Fruit fly (Drosophila melanogaster) Kc167 (cell line): ENCODE data around the gene stumps.

Experiments
- Myc ChIP-seq: fragments of >200 bp; optimal IDR thresholded peaks from 2 replicates; lab custom pipeline; 2017; ENCODE audit warnings: missing external identifiers
- Sin3A ChIP-seq: fragments of >200 bp; optimal IDR thresholded peaks from 2 replicates; lab custom pipeline; 2018; ENCODE audit warnings: missing external identifiers
- h ChIP-seq: fragments of >200 bp; optimal IDR thresholded peaks from 3 replicates; lab custom pipeline; 2018; ENCODE audit warnings: missing external identifiers
- psq ChIP-seq: fragments of >200 bp; optimal IDR thresholded peaks from 2 replicates; lab custom pipeline; 2017; ENCODE audit warnings: missing external identifiers

DNA sequence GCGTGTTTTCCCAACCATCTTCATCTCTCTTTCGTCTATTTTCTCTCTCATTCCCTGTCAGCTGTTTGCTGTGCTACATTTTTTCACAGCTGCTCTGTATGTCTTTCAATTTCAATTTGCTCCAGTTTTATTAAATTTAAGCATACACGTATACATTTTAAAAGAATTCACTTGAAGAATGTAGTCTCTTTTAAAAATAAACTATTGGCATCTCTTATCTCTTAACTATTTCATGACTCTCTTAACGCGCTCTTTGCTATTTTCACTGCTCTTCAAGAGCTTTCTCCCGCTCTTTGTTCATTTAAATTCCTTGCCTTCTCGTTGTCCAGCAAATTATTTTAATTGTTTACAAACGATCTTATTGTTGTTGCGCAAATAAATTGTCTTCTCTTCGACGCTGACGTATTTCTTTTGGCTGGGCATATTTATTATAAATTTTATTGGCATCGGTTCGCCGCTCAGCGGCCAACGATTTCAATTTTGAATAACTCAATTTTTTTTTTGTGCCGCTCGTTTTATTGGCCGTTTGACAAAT, 3.1 kb downstream of the stumps start:
- TF ChIP-seq Sin3A (lab: Kevin White, UChicago), result no peak
- no peak for TF ChIP-seq h
- TF ChIP-seq Myc (lab: Kevin White, UChicago), result no peak
- TF ChIP-seq psq (lab: Kevin White, UChicago), result no peak
